Worm (Caenorhabditis elegans): ENCODE data around the gene T24A6.7.

DNA sequence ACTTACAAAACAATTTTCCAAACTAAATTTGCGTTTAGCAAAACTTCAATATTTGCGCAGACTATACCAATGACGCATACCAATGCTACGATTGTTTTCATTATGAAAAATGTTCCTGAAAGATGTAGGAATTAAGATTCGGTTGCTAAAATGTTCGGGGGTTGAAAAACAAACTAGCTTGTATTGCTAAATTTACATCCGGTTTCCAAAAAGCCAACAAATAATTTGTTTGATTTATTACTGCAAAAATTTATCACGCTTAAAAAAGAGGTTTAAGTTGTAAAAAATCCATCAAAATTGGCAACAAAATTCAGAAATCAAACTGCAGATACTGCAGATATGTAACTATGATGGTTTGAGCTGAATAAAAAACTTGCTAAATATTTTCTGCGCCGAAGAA lies 44.7 kb upstream of the T24A6.7 start, which contains the start of gene srbc-30:
- TF ChIP-seq him-1 (tag; optimal IDR thresholded peaks at IDR 0.05) (no peak), W03F9.2 (tag; optimal IDR thresholded peaks at IDR 0.05) (no peak)

Data from whole organism, L4/young adult.